Worm (Caenorhabditis elegans) whole organism, young adult: ENCODE data around the gene B0546.3.

Experiments used
- B0261.1 ChIP-seq: sonication (generic microtip); optimal IDR thresholded peaks from 2 replicates; lab custom pipeline; 2016; ENCODE audit warnings: mild to moderate bottlenecking, missing genetic modification characterization, moderate library complexity, missing compliant biosample characterization
- C17E4.6 ChIP-seq: fragments of 200-800 bp; sonication (Bioruptor generic); IDR thresholded peaks from 2 replicates; pipeline ENCODE4 v1.3.6; 2022; ENCODE audit warnings: missing genetic modification reagents, missing genetic modification characterization, missing compliant biosample characterization
- F22D6.2 ChIP-seq: sonication (generic microtip); optimal IDR thresholded peaks from 2 replicates; lab custom pipeline; 2016; ENCODE audit warnings: mild to moderate bottlenecking, missing genetic modification characterization, missing compliant biosample characterization
- F39B2.1 ChIP-seq: fragments of 200-800 bp; sonication (Bioruptor generic); IDR thresholded peaks from 2 replicates; pipeline ENCODE4 v1.3.6; 2022; ENCODE audit warnings: missing genetic modification reagents, missing genetic modification characterization, missing compliant biosample characterization
- F55B11.4 ChIP-seq: sonication (generic microtip); optimal IDR thresholded peaks from 2 replicates; lab custom pipeline; 2016; ENCODE audit warnings: missing compliant biosample characterization, missing genetic modification characterization, borderline replicate concordance; ENCODE audit not compliant: insufficient read depth
- F57C9.4 ChIP-seq: sonication (generic microtip); optimal IDR thresholded peaks from 2 replicates; lab custom pipeline; 2017; ENCODE audit warnings: mild to moderate bottlenecking, missing genetic modification characterization, missing compliant biosample characterization
- K11D2.4 ChIP-seq: fragments of 200-800 bp; sonication (Bioruptor generic); IDR thresholded peaks from 2 replicates; pipeline ENCODE4 v1.3.6; 2022; ENCODE audit warnings: missing genetic modification reagents, missing genetic modification characterization, missing compliant biosample characterization
- K12H6.12 ChIP-seq: fragments of 200-800 bp; sonication (Bioruptor generic); optimal IDR thresholded peaks from 2 replicates; lab custom pipeline; 2018; ENCODE audit warnings: mild to moderate bottlenecking, missing genetic modification characterization, missing compliant biosample characterization
- Y53G8AR.9 ChIP-seq: fragments of 200-800 bp; sonication (Bioruptor generic); conservative IDR thresholded peaks from 2 replicates; pipeline ENCODE4 v1.3.6; 2022; ENCODE audit warnings: missing genetic modification reagents, missing genetic modification characterization, missing compliant biosample characterization
- Y56A3A.18 ChIP-seq: fragments of 200-800 bp; sonication (Bioruptor generic); IDR thresholded peaks from 2 replicates; pipeline ENCODE4 v1.3.6; 2022; ENCODE audit warnings: missing genetic modification reagents, missing genetic modification characterization, missing compliant biosample characterization
- ZK185.1 ChIP-seq: sonication (generic microtip); optimal IDR thresholded peaks from 2 replicates; lab custom pipeline; 2016; ENCODE audit warnings: mild to moderate bottlenecking, missing genetic modification characterization, missing compliant biosample characterization; ENCODE audit not compliant: poor library complexity, severe bottlenecking
- ama-1 ChIP-seq, 3 experiments: fragments of 150-350 bp in 1 of 3; sonication (generic microtip) in 2 of 3; optimal IDR thresholded peaks; 2 replicates each; lab custom pipeline; 2014 to 2018; ENCODE audit warnings: missing biosample characterization in 2 of 3, missing genetic modification characterization in 2 of 3, missing genetic modification reagents in 2 of 3
- aptf-2 ChIP-seq: fragments of 200-800 bp; sonication (Bioruptor generic); conservative IDR thresholded peaks from 2 replicates; pipeline ENCODE4 v1.3.6; 2022; ENCODE audit warnings: missing genetic modification reagents, missing genetic modification characterization, missing compliant biosample characterization
- attf-5 ChIP-seq: fragments of 200-800 bp; sonication (Bioruptor generic); optimal IDR thresholded peaks from 2 replicates; lab custom pipeline; 2018; ENCODE audit warnings: mild to moderate bottlenecking, missing genetic modification characterization, missing compliant biosample characterization
- bed-2 ChIP-seq: fragments of 200-800 bp; sonication (Bioruptor generic); IDR thresholded peaks from 2 replicates; pipeline ENCODE4 v1.3.6; 2022; ENCODE audit warnings: missing genetic modification reagents, missing genetic modification characterization, missing compliant biosample characterization
- cebp-1 ChIP-seq, 2 experiments: fragments of 200-800 bp in 1 of 2; sonication (Bioruptor generic) in 1 of 2; sonication (generic microtip) in 1 of 2; IDR thresholded peaks in 1 of 2; optimal IDR thresholded peaks in 1 of 2; 2 replicates each; pipeline versions ENCODE4 v1.3.6 to Lab custom; 2017 to 2022; ENCODE audit warnings: missing compliant biosample characterization in 2 of 2, missing genetic modification characterization in 2 of 2, mild to moderate bottlenecking in 1 of 2, missing genetic modification reagents in 1 of 2, moderate library complexity in 1 of 2
- ceh-40 ChIP-seq: fragments of 200-800 bp; sonication (Bioruptor generic); IDR thresholded peaks from 2 replicates; pipeline ENCODE4 v1.3.6; 2022; ENCODE audit warnings: missing genetic modification characterization, missing compliant biosample characterization
- ceh-58 ChIP-seq: fragments of 200-800 bp; sonication (Bioruptor generic); IDR thresholded peaks from 2 replicates; pipeline ENCODE4 v1.3.6; 2022; ENCODE audit warnings: missing genetic modification characterization, missing compliant biosample characterization
- die-1 ChIP-seq: sonication (generic microtip); optimal IDR thresholded peaks from 2 replicates; lab custom pipeline; 2016; ENCODE audit warnings: missing genotype, mild to moderate bottlenecking, missing genetic modification characterization, missing compliant biosample characterization
- dpff-1 ChIP-seq: sonication (generic microtip); optimal IDR thresholded peaks from 2 replicates; lab custom pipeline; 2017; ENCODE audit warnings: mild to moderate bottlenecking, missing genetic modification characterization, missing compliant biosample characterization
- efl-1 ChIP-seq: fragments of 150-350 bp; optimal IDR thresholded peaks from 2 replicates; lab custom pipeline; 2014; ENCODE audit warnings: missing biosample characterization, missing genetic modification reagents, missing genetic modification characterization
- egl-44 ChIP-seq: fragments of 200-800 bp; sonication (Bioruptor generic); IDR thresholded peaks from 2 replicates; pipeline ENCODE4 v1.3.6; 2022; ENCODE audit warnings: missing genetic modification reagents, missing genetic modification characterization, missing compliant biosample characterization
- ets-4 ChIP-seq: fragments of 200-800 bp; sonication (Bioruptor generic); optimal IDR thresholded peaks from 2 replicates; lab custom pipeline; 2018; ENCODE audit warnings: mild to moderate bottlenecking, missing genetic modification characterization, missing compliant biosample characterization
- fkh-3 ChIP-seq: sonication (generic microtip); optimal IDR thresholded peaks from 2 replicates; lab custom pipeline; 2016; ENCODE audit warnings: mild to moderate bottlenecking, missing genetic modification characterization, missing compliant biosample characterization
- him-1 ChIP-seq: sonication (generic microtip); optimal IDR thresholded peaks from 2 replicates; lab custom pipeline; 2016; ENCODE audit warnings: missing genotype, missing genetic modification reagents, missing genetic modification characterization, missing compliant biosample characterization
- hmg-20 ChIP-seq: fragments of 200-800 bp; sonication (Bioruptor generic); IDR thresholded peaks from 2 replicates; pipeline ENCODE4 v1.3.6; 2022; ENCODE audit warnings: missing genetic modification reagents, missing genetic modification characterization, missing compliant biosample characterization
- lag-1 ChIP-seq: fragments of 200-800 bp; sonication (Bioruptor generic); IDR thresholded peaks from 2 replicates; pipeline ENCODE4 v1.3.6; 2022; ENCODE audit warnings: missing genetic modification reagents, missing genetic modification characterization, missing compliant biosample characterization
- let-607 ChIP-seq, 2 experiments: fragments of 200-800 bp in 1 of 2; sonication (Bioruptor generic) in 1 of 2; sonication (generic microtip) in 1 of 2; optimal IDR thresholded peaks; 2 replicates each; lab custom pipeline; 2016 to 2018; ENCODE audit warnings: mild to moderate bottlenecking in 2 of 2, missing compliant biosample characterization in 2 of 2, missing genetic modification characterization in 2 of 2, moderate library complexity in 2 of 2, missing genotype in 1 of 2
- lir-1 ChIP-seq: fragments of 200-800 bp; sonication (Bioruptor generic); conservative IDR thresholded peaks from 2 replicates; pipeline ENCODE4 v1.3.6; 2022; ENCODE audit warnings: missing genetic modification reagents, missing genetic modification characterization, missing compliant biosample characterization
- lsy-27 ChIP-seq: sonication (generic microtip); optimal IDR thresholded peaks from 2 replicates; lab custom pipeline; 2017; ENCODE audit warnings: missing genetic modification characterization, mild to moderate bottlenecking, missing compliant biosample characterization, antibody characterized with exemption, missing genotype, borderline replicate concordance; ENCODE audit not compliant: insufficient read depth
- mel-28 ChIP-seq: sonication (generic microtip); optimal IDR thresholded peaks from 2 replicates; lab custom pipeline; 2016; ENCODE audit warnings: borderline replicate concordance, mild to moderate bottlenecking, missing genetic modification characterization, missing compliant biosample characterization
- nfya-2 ChIP-seq: fragments of 200-800 bp; sonication (Bioruptor generic); IDR thresholded peaks from 2 replicates; pipeline ENCODE4 v1.3.6; 2022; ENCODE audit warnings: missing genetic modification reagents, missing genetic modification characterization, missing compliant biosample characterization
- nhr-27 ChIP-seq: fragments of 200-800 bp; sonication (Bioruptor generic); optimal IDR thresholded peaks from 2 replicates; lab custom pipeline; 2018; ENCODE audit warnings: mild to moderate bottlenecking, missing genetic modification characterization, moderate library complexity, missing compliant biosample characterization
- rec-8 ChIP-seq, 2 experiments: sonication (generic microtip); optimal IDR thresholded peaks; 2 replicates each; lab custom pipeline; 2016; ENCODE audit warnings: mild to moderate bottlenecking in 2 of 2, missing genetic modification characterization in 2 of 2, missing genetic modification reagents in 2 of 2, missing genotype in 2 of 2, missing biosample characterization in 1 of 2, missing compliant biosample characterization in 1 of 2, moderate library complexity in 1 of 2
- sea-2 ChIP-seq: fragments of 200-800 bp; sonication (Bioruptor generic); IDR thresholded peaks from 2 replicates; pipeline ENCODE4 v1.3.6; 2022; ENCODE audit warnings: missing genetic modification characterization, missing compliant biosample characterization
- snpc-1.3 ChIP-seq: sonication (generic microtip); optimal IDR thresholded peaks from 2 replicates; lab custom pipeline; 2017; ENCODE audit warnings: missing genetic modification characterization, mild to moderate bottlenecking, missing compliant biosample characterization, antibody characterized with exemption, moderate library complexity, missing genotype, missing genetic modification reagents; ENCODE audit not compliant: insufficient read depth
- snpc-4 ChIP-seq, 5 experiments: fragments of 150-350 bp in 1 of 5; sonication (generic microtip) in 4 of 5; optimal IDR thresholded peaks; 2 replicates each; lab custom pipeline; 2014 to 2018; ENCODE audit warnings: missing genetic modification characterization in 5 of 5, missing biosample characterization in 3 of 5, antibody characterized with exemption in 2 of 5, mild to moderate bottlenecking in 2 of 5, missing compliant biosample characterization in 2 of 5, missing genotype in 2 of 5, moderate library complexity in 2 of 5, missing genetic modification reagents in 1 of 5
- tbp1 ChIP-seq: fragments of 200-800 bp; sonication (Bioruptor generic); optimal IDR thresholded peaks from 2 replicates; lab custom pipeline; 2018; ENCODE audit warnings: mild to moderate bottlenecking, missing genetic modification characterization, missing compliant biosample characterization
- tbx-9 ChIP-seq: sonication (generic microtip); optimal IDR thresholded peaks from 2 replicates; lab custom pipeline; 2016; ENCODE audit warnings: borderline replicate concordance, missing genetic modification characterization, inconsistent platforms, missing compliant biosample characterization
- xnd-1 ChIP-seq: sonication (generic microtip); optimal IDR thresholded peaks from 2 replicates; lab custom pipeline; 2016; ENCODE audit warnings: missing genotype, missing genetic modification reagents, missing genetic modification characterization, missing compliant biosample characterization
- zfh-2 ChIP-seq: fragments of 200-800 bp; sonication (Bioruptor generic); conservative IDR thresholded peaks from 2 replicates; pipeline ENCODE4 v1.3.6; 2022; ENCODE audit warnings: missing genetic modification reagents, missing genetic modification characterization, missing compliant biosample characterization
- ztf-18 ChIP-seq: sonication (generic microtip); optimal IDR thresholded peaks from 2 replicates; lab custom pipeline; 2016; ENCODE audit warnings: missing genotype, mild to moderate bottlenecking, missing genetic modification characterization, missing compliant biosample characterization
- ztf-22 ChIP-seq: fragments of 200-800 bp; sonication (Bioruptor generic); optimal IDR thresholded peaks from 2 replicates; lab custom pipeline; 2018; ENCODE audit warnings: mild to moderate bottlenecking, missing genetic modification characterization, moderate library complexity, missing compliant biosample characterization
- ztf-26 ChIP-seq: sonication (generic microtip); optimal IDR thresholded peaks from 2 replicates; lab custom pipeline; 2017; ENCODE audit warnings: missing genetic modification characterization, missing compliant biosample characterization
- ztf-28 ChIP-seq: fragments of 200-800 bp; sonication (Bioruptor generic); IDR thresholded peaks from 2 replicates; pipeline ENCODE4 v1.3.6; 2022; ENCODE audit warnings: missing genetic modification reagents, missing genetic modification characterization, missing compliant biosample characterization
- ztf-6 ChIP-seq: fragments of 200-800 bp; sonication (Bioruptor generic); IDR thresholded peaks from 2 replicates; pipeline ENCODE4 v1.3.6; 2022; ENCODE audit warnings: missing genetic modification reagents, missing genetic modification characterization, missing compliant biosample characterization

The B0546.3 gene

DNA sequence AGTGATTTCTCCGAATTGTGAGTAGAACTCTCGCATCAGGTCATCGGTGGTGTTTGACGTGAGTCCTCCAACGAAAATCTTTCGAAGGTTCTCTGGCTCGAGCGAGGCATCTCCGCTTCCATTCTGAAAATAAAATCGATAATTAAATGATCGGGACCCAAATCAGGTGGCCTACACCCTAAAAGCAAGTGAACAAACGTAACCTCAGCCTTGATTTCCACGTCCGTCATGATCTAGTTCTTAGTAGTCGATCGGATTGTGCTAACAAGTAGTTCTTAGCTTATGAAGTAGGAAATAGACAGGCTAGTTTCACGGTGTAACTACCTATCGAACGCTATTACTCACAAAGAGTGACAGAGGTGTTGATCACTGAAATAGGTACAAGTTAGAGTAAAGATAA, 44.5 kb downstream of the B0546.3 start (continued):
- TF ChIP-seq sea-2 (GFP tag; lab: Robert Waterston, UW) = no peak
- TF ChIP-seq bed-2 (GFP tag; lab: Robert Waterston, UW) = no peak
- no peak for TF ChIP-seq ztf-6 (GFP tag; lab: Robert Waterston, UW)
- TF ChIP-seq ets-4 = no peak
- TF ChIP-seq ZK185.1 (tag; lab: Kevin White, UChicago) = no peak
- TF ChIP-seq tbx-9 (tag; lab: Kevin White, UChicago) = no peak
- TF ChIP-seq fkh-3 = no peak
- no peak for TF ChIP-seq ztf-26
- TF ChIP-seq snpc-4 (GFP tag; optimal IDR thresholded peaks at IDR 0.05; lab: Kevin White, UChicago) = no peak
- no peak for TF ChIP-seq snpc-4 (tag; optimal IDR thresholded peaks at IDR 0.05; lab: Kevin White, UChicago)
- 0 out of 2 replicates have a peak, but pooled peaks have one; percentile 48 for TF ChIP-seq Y53G8AR.9 (GFP tag; lab: Robert Waterston, UW)
- no peak for TF ChIP-seq hmg-20
- no peak for TF ChIP-seq lag-1 (GFP tag; lab: Robert Waterston, UW)
- no peak for TF ChIP-seq aptf-2 (GFP tag; lab: Robert Waterston, UW)
- TF ChIP-seq C17E4.6 (GFP tag; lab: Robert Waterston, UW) = no peak
- no peak for TF ChIP-seq lir-1 (GFP tag; lab: Robert Waterston, UW)
- TF ChIP-seq zfh-2 (GFP tag; lab: Robert Waterston, UW) = no peak
- TF ChIP-seq egl-44 (GFP tag; lab: Robert Waterston, UW) = peak; percentile 69; the same call in 1 of the 2 replicates
- TF ChIP-seq ceh-40 = no peak
- no peak for TF ChIP-seq B0261.1 (tag; lab: Kevin White, UChicago)
- no peak; the same call in 1 of the 2 replicates for TF ChIP-seq cebp-1 (GFP tag; IDR thresholded peaks at IDR 0.05; lab: Robert Waterston, UW)
- no peak for TF ChIP-seq cebp-1 (tag; optimal IDR thresholded peaks at IDR 0.05; lab: Kevin White, UChicago)
- TF ChIP-seq Y56A3A.18 (GFP tag; lab: Robert Waterston, UW) = no peak
- no peak for TF ChIP-seq F57C9.4
- no peak for TF ChIP-seq nfya-2 (GFP tag; lab: Robert Waterston, UW)
- 0 out of 2 replicates have a peak, but pooled peaks have one; percentile 69 for TF ChIP-seq ceh-58 (GFP tag; lab: Robert Waterston, UW)
- TF ChIP-seq F22D6.2 (tag; lab: Kevin White, UChicago) = no peak
- TF ChIP-seq ama-1 (optimal IDR thresholded peaks at IDR 0.05; lab: Kevin White, UChicago) = peak; percentile 47
- TF ChIP-seq ama-1 (GFP tag; optimal IDR thresholded peaks at IDR 0.05; lab: Kevin White, UChicago) = no peak
- TF ChIP-seq K11D2.4 (GFP tag; lab: Robert Waterston, UW) = no peak
- no peak for TF ChIP-seq ztf-28 (GFP tag; lab: Robert Waterston, UW)
- no peak for TF ChIP-seq ztf-22 (GFP tag; lab: Kevin White, UChicago)
- TF ChIP-seq xnd-1 (tag; lab: Kevin White, UChicago) = no peak
- no peak for TF ChIP-seq F55B11.4 (tag; lab: Kevin White, UChicago)
- TF ChIP-seq lsy-27 = no peak
- no peak for TF ChIP-seq rec-8 (tag; optimal IDR thresholded peaks at IDR 0.05; lab: Kevin White, UChicago)
- TF ChIP-seq die-1 (tag; lab: Kevin White, UChicago) = no peak
- TF ChIP-seq let-607 (tag; optimal IDR thresholded peaks at IDR 0.05; lab: Kevin White, UChicago) = no peak
- no peak for TF ChIP-seq nhr-27 (tag; lab: Kevin White, UChicago)
- no peak for TF ChIP-seq him-1 (tag; lab: Kevin White, UChicago)
- no peak for TF ChIP-seq dpff-1 (tag; lab: Kevin White, UChicago)
- no peak for TF ChIP-seq attf-5 (GFP tag; lab: Kevin White, UChicago)
- no peak for TF ChIP-seq mel-28 (tag; lab: Kevin White, UChicago)
- TF ChIP-seq tbp1 (GFP tag; lab: Kevin White, UChicago) = peak; percentile 14
- TF ChIP-seq K12H6.12 (tag; lab: Kevin White, UChicago) = no peak
- TF ChIP-seq ztf-18 = peak; percentile 35
- no peak for TF ChIP-seq snpc-1.3 (tag; lab: Kevin White, UChicago)
- TF ChIP-seq efl-1 = no peak
- peak; percentile 68; the same call in 1 of the 2 replicates for TF ChIP-seq F39B2.1 (GFP tag; lab: Robert Waterston, UW)
